Worm (Caenorhabditis elegans) whole organism, L1 larva: ENCODE results near the gene mdh-2.
A peak's percentile ranks its signal among the peaks of the same experiment; 100 is the strongest.

ENCODE experiments used
- aly-2 ChIP-seq: fragments of 150-350 bp; optimal IDR thresholded peaks from 2 replicates; lab custom pipeline; 2014; ENCODE audit warnings: missing biosample characterization, missing genetic modification characterization
- ama-1 ChIP-seq: fragments of 150-350 bp; optimal IDR thresholded peaks from 2 replicates; lab custom pipeline; 2014
- ceh-82 ChIP-seq, 3 experiments: fragments of 150-350 bp in 1 of 3; sonication (generic microtip) in 2 of 3; optimal IDR thresholded peaks; 2 replicates each; lab custom pipeline; 2014 to 2017; ENCODE audit warnings: missing biosample characterization in 3 of 3, missing genetic modification characterization in 3 of 3
- ces-1 ChIP-seq: fragments of 150-350 bp; optimal IDR thresholded peaks from 2 replicates; lab custom pipeline; 2014; ENCODE audit warnings: missing biosample characterization, missing genetic modification reagents, missing genetic modification characterization
- efl-1 ChIP-seq, 4 experiments: fragments of 150-350 bp; optimal IDR thresholded peaks in 3 of 4; peaks in 1 of 4; 1 replicate in 1 of 4; 2 replicates in 3 of 4; lab custom pipeline; 2014; ENCODE audit warnings: missing biosample characterization in 2 of 4, missing genetic modification characterization in 2 of 4, missing genetic modification reagents in 2 of 4
- irx-1 ChIP-seq: sonication (generic microtip); optimal IDR thresholded peaks from 2 replicates; lab custom pipeline; 2016; ENCODE audit warnings: missing genetic modification characterization, missing compliant biosample characterization
- jun-1 ChIP-seq: fragments of 150-350 bp; optimal IDR thresholded peaks from 2 replicates; lab custom pipeline; 2014; ENCODE audit warnings: missing biosample characterization, missing genetic modification reagents, missing genetic modification characterization
- lin-14 ChIP-seq: fragments of 200-800 bp; sonication (Bioruptor generic); optimal IDR thresholded peaks from 2 replicates; lab custom pipeline; 2018; ENCODE audit warnings: mild to moderate bottlenecking, missing genetic modification characterization, moderate library complexity, missing compliant biosample characterization
- lin-15B ChIP-seq: fragments of 150-350 bp; sonication (generic microtip); optimal IDR thresholded peaks from 3 replicates; lab custom pipeline; 2014; ENCODE audit warnings: missing biosample characterization, missing genetic modification characterization
- nhr-19 ChIP-seq: fragments of 200-800 bp; sonication (Bioruptor generic); conservative IDR thresholded peaks from 2 replicates; pipeline ENCODE4 v1.3.6; 2022; ENCODE audit warnings: missing genetic modification characterization, missing compliant biosample characterization
- sox-4 ChIP-seq: sonication (generic microtip); optimal IDR thresholded peaks from 2 replicates; lab custom pipeline; 2016; ENCODE audit warnings: missing genetic modification characterization, missing compliant biosample characterization
- tbx-2 ChIP-seq: sonication (generic microtip); optimal IDR thresholded peaks from 2 replicates; lab custom pipeline; 2016; ENCODE audit warnings: missing genetic modification characterization, missing compliant biosample characterization
- tlp-1 ChIP-seq: fragments of 150-350 bp; optimal IDR thresholded peaks from 2 replicates; lab custom pipeline; 2014; ENCODE audit warnings: missing biosample characterization, missing genetic modification characterization
- zag-1 ChIP-seq: fragments of 150-350 bp; optimal IDR thresholded peaks from 2 replicates; lab custom pipeline; 2014; ENCODE audit warnings: missing biosample characterization, missing genetic modification characterization

DNA sequence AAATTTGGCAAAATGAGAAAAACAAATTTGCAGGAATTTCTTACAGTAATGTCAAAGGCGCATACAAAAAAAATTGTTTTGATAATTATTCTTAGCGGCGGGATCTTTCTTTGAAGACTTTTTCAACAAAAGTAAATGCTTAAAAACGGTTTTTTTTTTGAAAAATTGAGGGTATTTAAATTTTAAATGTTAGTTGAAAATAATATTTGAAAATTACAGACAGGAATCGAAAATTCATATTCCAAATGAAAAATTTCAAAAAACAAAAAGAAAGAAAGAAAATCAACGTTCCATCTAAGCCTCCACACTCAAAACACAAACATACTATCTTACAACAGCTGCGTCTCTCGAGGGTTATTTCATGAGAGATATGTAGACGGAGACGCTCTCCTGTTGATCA lies 30.7 kb downstream of the mdh-2 start:
- TF ChIP-seq aly-2 (tag; lab: Kevin White, UChicago) = no peak
- TF ChIP-seq tbx-2 (tag; lab: Kevin White, UChicago) = no peak
- TF ChIP-seq jun-1 (tag; lab: Kevin White, UChicago) = no peak
- no peak for TF ChIP-seq ceh-82 (tag; optimal IDR thresholded peaks at IDR 0.05; lab: Kevin White, UChicago)
- TF ChIP-seq lin-14 (GFP tag; lab: Kevin White, UChicago) = peak; percentile 20
- TF ChIP-seq tlp-1 = no peak
- TF ChIP-seq ces-1 (GFP tag; lab: Kevin White, UChicago) = no peak
- TF ChIP-seq lin-15B (tag; lab: Kevin White, UChicago) = no peak
- TF ChIP-seq ama-1 (lab: Kevin White, UChicago) = no peak
- no peak for TF ChIP-seq irx-1
- no peak for TF ChIP-seq zag-1 (tag; lab: Kevin White, UChicago)
- TF ChIP-seq nhr-19 (GFP tag; lab: Robert Waterston, UW) = no peak
- TF ChIP-seq efl-1 (optimal IDR thresholded peaks at IDR 0.05; lab: Kevin White, UChicago) = no peak
- TF ChIP-seq efl-1 (GFP tag; optimal IDR thresholded peaks at IDR 0.05 in 1 of 2; lab: Kevin White, UChicago) = peak in 1 of 2 experiments; percentile 72
- no peak for TF ChIP-seq sox-4 (tag; lab: Kevin White, UChicago)
